Worm (Caenorhabditis elegans): ENCODE results near the gene fbxa-105.

fbxa-105 gene

ce11 chrV:7387755-7388154 lies 4.1 kb downstream of the fbxa-105 start, which contains the start of gene C02H6.3:
TSS of gene C02H6.3 (minus strand) at chrV:7387855.
- no peak for TF ChIP-seq dpl-1 (GFP tag; optimal IDR thresholded peaks at IDR 0.05)
- no peak for TF ChIP-seq nhr-19 (GFP tag; conservative IDR thresholded peaks at IDR 0.05)
- no peak for TF ChIP-seq unc-86 (tag; optimal IDR thresholded peaks at IDR 0.05)
- TF ChIP-seq efl-3 (GFP tag; optimal IDR thresholded peaks at IDR 0.05): no peak
- TF ChIP-seq ceh-63 (GFP tag; optimal IDR thresholded peaks at IDR 0.05): no peak
- TF ChIP-seq efl-1 (optimal IDR thresholded peaks at IDR 0.05): no peak
- TF ChIP-seq efl-1 (GFP tag; optimal IDR thresholded peaks at IDR 0.05 in 1 of 2): no peak
- TF ChIP-seq tbx-2 (tag; optimal IDR thresholded peaks at IDR 0.05): no peak
- TF ChIP-seq lin-13 (GFP tag; optimal IDR thresholded peaks at IDR 0.05): no peak
- no peak for TF ChIP-seq vab-15 (tag; optimal IDR thresholded peaks at IDR 0.05)
- no peak for TF ChIP-seq grh-1 (GFP tag; IDR thresholded peaks at IDR 0.05)
- TF ChIP-seq lsy-2 (tag; optimal IDR thresholded peaks at IDR 0.05): no peak
- no peak for TF ChIP-seq lin-35 (GFP tag; optimal IDR thresholded peaks at IDR 0.05)
- no peak for TF ChIP-seq C16A3.4 (tag; optimal IDR thresholded peaks at IDR 0.05)
- TF ChIP-seq alr-1 (tag; optimal IDR thresholded peaks at IDR 0.05; ENCODE audit: borderline replicate concordance): no peak
- no peak for TF ChIP-seq nhr-28 (tag; optimal IDR thresholded peaks at IDR 0.05)
- TF ChIP-seq egl-27 (tag; optimal IDR thresholded peaks at IDR 0.05): no peak

ce11 chrV:7386052-7386573 lies 5.7 kb downstream of the fbxa-105 start, which contains the start of gene srp-6:
TSS of gene srp-6 (minus strand) at chrV:7386102.
- TF ChIP-seq efl-1 (optimal IDR thresholded peaks at IDR 0.05) (no peak), efl-1 (GFP tag; optimal IDR thresholded peaks at IDR 0.05 in 1 of 2) (peak in 1 of 2 experiments; percentile 5), zip-4 (GFP tag; optimal IDR thresholded peaks at IDR 0.05) (no peak), sptf-1 (tag; optimal IDR thresholded peaks at IDR 0.05) (no peak), blmp-1 (tag; optimal IDR thresholded peaks at IDR 0.05) (peak; percentile 35), nhr-237 (tag; optimal IDR thresholded peaks at IDR 0.05) (no peak), ceh-90 (tag; optimal IDR thresholded peaks at IDR 0.05) (no peak), aly-2 (tag; optimal IDR thresholded peaks at IDR 0.05) (no peak), nhr-71 (tag; optimal IDR thresholded peaks at IDR 0.05) (peak; percentile 47), nhr-47 (tag; optimal IDR thresholded peaks at IDR 0.05) (no peak), fkh-10 (GFP tag; optimal IDR thresholded peaks at IDR 0.05) (no peak), pax-3 (tag; optimal IDR thresholded peaks at IDR 0.05) (no peak), fkh-8 (tag; optimal IDR thresholded peaks at IDR 0.05) (peak; percentile 42), hlh-17 (GFP tag; optimal IDR thresholded peaks at IDR 0.05; ENCODE audit: borderline replicate concordance) (no peak), fkh-4 (tag; optimal IDR thresholded peaks at IDR 0.05; ENCODE audit: borderline replicate concordance) (no peak), lin-14 (GFP tag; optimal IDR thresholded peaks at IDR 0.05) (peak; percentile 37), nhr-19 (GFP tag; conservative IDR thresholded peaks at IDR 0.05) (no peak), hlh-4 (tag; optimal IDR thresholded peaks at IDR 0.05) (peak; percentile 57)

- no peak for TF ChIP-seq alr-1 (tag; optimal IDR thresholded peaks at IDR 0.05; ENCODE audit: borderline replicate concordance)
- no peak for TF ChIP-seq ama-1 (optimal IDR thresholded peaks at IDR 0.05)
- no peak for TF ChIP-seq elt-3 (tag; optimal IDR thresholded peaks at IDR 0.05)
- no peak for TF ChIP-seq efl-1 (optimal IDR thresholded peaks at IDR 0.05)
- no peak for TF ChIP-seq efl-1 (GFP tag; optimal IDR thresholded peaks at IDR 0.05 in 1 of 2)
- TF ChIP-seq blmp-1 (tag; optimal IDR thresholded peaks at IDR 0.05): peak; percentile 22
- peak; percentile 63 for TF ChIP-seq nhr-85 (tag)
- no peak for TF ChIP-seq grh-1 (GFP tag; IDR thresholded peaks at IDR 0.05)
- no peak for TF ChIP-seq unc-86 (tag; optimal IDR thresholded peaks at IDR 0.05)
Measured at ce11 chrV:7381008-7381407, 10.8 kb downstream of the fbxa-105 start, which contains the start of gene C03G6.17. TSS of gene C03G6.17 (minus strand) at chrV:7381108.

ce11 chrV:7379384-7379783 lies 12.4 kb downstream of the fbxa-105 start, which contains the start of gene srsx-24:
TSS of gene srsx-24 (minus strand) at chrV:7379484.
- TF ChIP-seq ces-1 (GFP tag; optimal IDR thresholded peaks at IDR 0.05) (no peak), ceh-8 (GFP tag; optimal IDR thresholded peaks at IDR 0.05) (peak; percentile 40)

Measured in whole organism, L1 larva.